Worm (Caenorhabditis elegans): ENCODE data around the gene fat-2.

fat-2 gene

DNA sequence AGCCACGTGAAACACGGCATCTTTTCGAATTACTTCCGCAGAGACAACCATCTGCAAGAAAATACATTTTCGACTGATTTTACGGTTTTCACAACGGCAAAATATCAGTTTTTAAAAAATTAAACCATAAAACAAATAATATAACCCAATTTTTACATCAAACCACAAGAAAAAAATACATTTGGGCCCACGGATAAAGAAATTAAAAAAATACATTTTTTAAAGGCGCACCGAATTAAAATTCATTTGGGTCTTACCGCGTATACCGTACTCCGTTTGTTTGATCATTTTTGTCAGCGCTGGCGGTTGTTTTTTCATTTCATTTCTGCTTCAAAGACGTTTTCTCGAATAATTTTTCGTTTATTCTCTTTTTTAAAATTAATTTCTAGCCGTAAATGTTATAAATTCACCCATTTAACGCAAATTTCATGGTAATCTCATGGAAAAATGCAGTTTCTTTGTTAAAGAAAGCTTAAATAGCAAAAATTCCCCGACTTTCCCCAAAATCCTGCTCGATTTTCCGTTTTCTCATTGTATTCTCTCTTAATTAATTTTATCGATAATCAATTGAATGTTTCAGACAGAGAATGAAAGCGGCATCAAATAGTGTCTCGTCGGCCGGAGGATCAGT lies 29.6 kb downstream of the fat-2 start, which contains the start of the genes rec-8 and mex-5 (continued):
- 0 out of 2 replicates have a peak, but pooled peaks have one; percentile 38 for TF ChIP-seq Y53G8AR.9 (GFP tag; conservative IDR thresholded peaks at IDR 0.05)
- TF ChIP-seq ceh-91 (GFP tag; IDR thresholded peaks at IDR 0.05), result peak; percentile 94
- TF ChIP-seq F22D6.2 (tag; optimal IDR thresholded peaks at IDR 0.05), result no peak
- TF ChIP-seq unc-130 (GFP tag; optimal IDR thresholded peaks at IDR 0.05), result peak; percentile 90

DNA sequence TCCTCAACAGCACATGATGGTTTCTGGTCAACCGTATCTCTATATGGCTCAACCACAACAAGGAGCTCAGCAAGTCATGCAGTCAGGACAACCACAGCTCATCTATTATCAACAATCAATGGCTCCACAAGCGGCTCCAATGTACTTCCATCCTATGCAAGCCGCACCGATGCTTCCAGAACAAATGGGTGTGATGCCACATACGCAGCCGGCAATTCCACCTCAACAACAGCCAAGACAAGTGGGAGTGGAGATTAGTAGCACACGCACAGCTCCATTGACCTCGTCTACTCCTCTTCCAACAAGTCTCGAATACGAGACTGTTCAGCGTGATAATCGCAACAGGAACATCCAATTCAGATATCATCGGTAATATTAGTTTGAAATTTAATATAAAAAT lies 30.4 kb downstream of the fat-2 start:
- TF ChIP-seq C17E4.6 (GFP tag; IDR thresholded peaks at IDR 0.05) (no peak), unc-62 (GFP tag; optimal IDR thresholded peaks at IDR 0.05) (no peak), ama-1 (optimal IDR thresholded peaks at IDR 0.05) (no peak), ama-1 (GFP tag; optimal IDR thresholded peaks at IDR 0.05) (no peak), dox-1 (GFP tag; IDR thresholded peaks at IDR 0.05) (no peak), mcd-1 (GFP tag; IDR thresholded peaks at IDR 0.05) (no peak), sptf-2 (GFP tag; optimal IDR thresholded peaks at IDR 0.05) (no peak), lag-1 (GFP tag; IDR thresholded peaks at IDR 0.05) (no peak), zfh-2 (GFP tag; conservative IDR thresholded peaks at IDR 0.05) (no peak), ztf-18 (tag; optimal IDR thresholded peaks at IDR 0.05) (no peak), rcor-1 (GFP tag; IDR thresholded peaks at IDR 0.05) (no peak), Y53F4B.3 (GFP tag; IDR thresholded peaks at IDR 0.05) (no peak), nhr-80 (tag; optimal IDR thresholded peaks at IDR 0.05) (no peak), F33H1.4 (GFP tag; IDR thresholded peaks at IDR 0.05) (no peak), snpc-3.4 (tag; optimal IDR thresholded peaks at IDR 0.05) (no peak), ztf-25 (GFP tag; IDR thresholded peaks at IDR 0.05) (no peak), K12H6.12 (tag; optimal IDR thresholded peaks at IDR 0.05) (no peak)

DNA sequence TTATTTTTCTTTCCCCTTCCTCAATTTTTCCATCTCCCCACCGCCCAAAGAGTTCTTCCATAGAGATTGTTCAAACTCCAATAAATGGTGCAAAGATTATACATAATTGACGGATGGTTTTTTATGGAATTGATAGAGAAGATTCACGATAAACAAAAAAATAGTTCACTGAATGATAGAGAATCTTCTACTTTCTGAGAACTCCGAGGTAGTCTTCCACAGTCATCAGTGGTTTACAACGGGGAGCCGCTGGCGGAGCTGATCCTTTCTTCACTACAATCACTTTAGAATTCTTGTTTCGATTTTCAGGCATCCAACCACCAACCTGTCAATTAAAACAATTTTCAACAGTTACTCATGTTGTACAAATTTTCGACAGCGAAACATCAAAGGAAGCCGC lies 32.3 kb downstream of the fat-2 start:
- TF ChIP-seq Y95B8A.8 (GFP tag; IDR thresholded peaks at IDR 0.05) (no peak), aptf-2 (GFP tag; conservative IDR thresholded peaks at IDR 0.05) (no peak), attf-6 (GFP tag; IDR thresholded peaks at IDR 0.05) (peak; percentile 74), B0035.1 (tag; optimal IDR thresholded peaks at IDR 0.05) (no peak), pbrm-1 (GFP tag; IDR thresholded peaks at IDR 0.05) (0 out of 2 replicates have a peak, but pooled peaks have one; percentile 45), nhr-27 (tag; optimal IDR thresholded peaks at IDR 0.05) (no peak), mcd-1 (GFP tag; IDR thresholded peaks at IDR 0.05) (no peak), C17E4.6 (GFP tag; IDR thresholded peaks at IDR 0.05) (no peak), ztf-6 (GFP tag; IDR thresholded peaks at IDR 0.05) (no peak), rpc-1 (optimal IDR thresholded peaks at IDR 0.05) (no peak), rpc-1 (tag; optimal IDR thresholded peaks at IDR 0.05) (no peak), F10E7.11 (tag; optimal IDR thresholded peaks at IDR 0.05) (no peak), hlh-26 (GFP tag; conservative IDR thresholded peaks at IDR 0.05) (no peak), dpff-1 (tag; optimal IDR thresholded peaks at IDR 0.05) (no peak), ceh-40 (GFP tag; IDR thresholded peaks at IDR 0.05) (no peak), hrde-1 (tag; optimal IDR thresholded peaks at IDR 0.05; ENCODE audit: borderline replicate concordance) (peak; percentile 20), F23B12.7 (tag; optimal IDR thresholded peaks at IDR 0.05; ENCODE audit: insufficient read depth) (no peak), F33H1.4 (GFP tag; IDR thresholded peaks at IDR 0.05) (0 out of 2 replicates have a peak, but pooled peaks have one; percentile 8), sptf-2 (GFP tag; optimal IDR thresholded peaks at IDR 0.05) (no peak), Y53F4B.3 (GFP tag; IDR thresholded peaks at IDR 0.05) (no peak), egrh-3 (GFP tag; IDR thresholded peaks at IDR 0.05) (no peak), ama-1 (optimal IDR thresholded peaks at IDR 0.05) (no peak), ama-1 (GFP tag; optimal IDR thresholded peaks at IDR 0.05) (peak in 1 of 2 experiments; percentile 21), F55B11.4 (tag; optimal IDR thresholded peaks at IDR 0.05; ENCODE audit: borderline replicate concordance, insufficient read depth) (no peak), ceh-27 (GFP tag; optimal IDR thresholded peaks at IDR 0.05) (no peak), zfh-2 (GFP tag; conservative IDR thresholded peaks at IDR 0.05) (no peak), atf-7 (tag; optimal IDR thresholded peaks at IDR 0.05) (no peak), Y79H2A.3 (GFP tag; conservative IDR thresholded peaks at IDR 0.05) (no peak), gei-17 (GFP tag; optimal IDR thresholded peaks at IDR 0.05) (no peak), rcor-1 (GFP tag; IDR thresholded peaks at IDR 0.05) (peak; percentile 24; the same call in 1 of the 2 replicates), hsf-1 (GFP tag; IDR thresholded peaks at IDR 0.05) (peak; percentile 63), snpc-4 (GFP tag; optimal IDR thresholded peaks at IDR 0.05) (no peak), snpc-4 (tag; optimal IDR thresholded peaks at IDR 0.05) (peak in 1 of 4 experiments; percentile 44)

Data from whole organism, young adult.